Worm (Caenorhabditis elegans): ENCODE data around the gene pqn-89.

Gene pqn-89

ce11 chrIV:6473140-6473539 lies 33.4 kb upstream of the pqn-89 start, which contains the start of gene Y73B6BL.27:
Gene Y73B6BL.27, minus strand, starts transcription at chrIV:6473240.
- no peak for TF ChIP-seq hlh-4 (tag; optimal IDR thresholded peaks at IDR 0.05)
- TF ChIP-seq egl-27 (tag; optimal IDR thresholded peaks at IDR 0.05) = no peak
- no peak for TF ChIP-seq C34B4.2 (tag; optimal IDR thresholded peaks at IDR 0.05)
- TF ChIP-seq nhr-12 (tag; optimal IDR thresholded peaks at IDR 0.05) = no peak
- no peak for TF ChIP-seq nhr-28 (tag; optimal IDR thresholded peaks at IDR 0.05)
- TF ChIP-seq lsy-2 (tag; optimal IDR thresholded peaks at IDR 0.05) = no peak
- TF ChIP-seq sptf-1 (tag; optimal IDR thresholded peaks at IDR 0.05) = no peak
- no peak for TF ChIP-seq tlp-1 (tag; optimal IDR thresholded peaks at IDR 0.05)
- no peak for TF ChIP-seq zag-1 (tag; optimal IDR thresholded peaks at IDR 0.05)
- no peak for TF ChIP-seq rnt-1 (tag; optimal IDR thresholded peaks at IDR 0.05)
- no peak for TF ChIP-seq lin-39 (tag; optimal IDR thresholded peaks at IDR 0.05)

- TF ChIP-seq lin-15B (tag; optimal IDR thresholded peaks at IDR 0.05) = peak; percentile 45
- TF ChIP-seq xbp-1 (tag; optimal IDR thresholded peaks at IDR 0.05) = peak; percentile 2
- TF ChIP-seq tbx-2 (tag; optimal IDR thresholded peaks at IDR 0.05) = peak; percentile 31
- no peak for TF ChIP-seq nhr-19 (GFP tag; conservative IDR thresholded peaks at IDR 0.05)
- TF ChIP-seq ceh-8 (GFP tag; optimal IDR thresholded peaks at IDR 0.05) = no peak
- no peak for TF ChIP-seq Y116A8C.19 (tag; optimal IDR thresholded peaks at IDR 0.05; ENCODE audit: borderline replicate concordance)
- no peak for TF ChIP-seq hlh-17 (GFP tag; optimal IDR thresholded peaks at IDR 0.05; ENCODE audit: borderline replicate concordance)
- no peak; the same call in 1 of the 2 replicates for TF ChIP-seq isw-1 (GFP tag; IDR thresholded peaks at IDR 0.05)
- no peak for TF ChIP-seq pqm-1 (tag; optimal IDR thresholded peaks at IDR 0.05)
- TF ChIP-seq ets-5 (GFP tag; IDR thresholded peaks at IDR 0.05) = no peak
- no peak for TF ChIP-seq aha-1 (tag; optimal IDR thresholded peaks at IDR 0.05)
- no peak for TF ChIP-seq ceh-90 (tag; optimal IDR thresholded peaks at IDR 0.05)
- TF ChIP-seq lir-3 (tag; optimal IDR thresholded peaks at IDR 0.05; ENCODE audit: poor library complexity) = peak; percentile 32
- TF ChIP-seq rnt-1 (tag; optimal IDR thresholded peaks at IDR 0.05) = peak; percentile 35
- TF ChIP-seq blmp-1 (tag; optimal IDR thresholded peaks at IDR 0.05) = peak; percentile 75
- TF ChIP-seq ceh-82 (tag; optimal IDR thresholded peaks at IDR 0.05) = peak in 2 of 3 experiments; percentile 31 to 43
- no peak for TF ChIP-seq nhr-11 (tag; optimal IDR thresholded peaks at IDR 0.05)
- TF ChIP-seq unc-130 (tag; optimal IDR thresholded peaks at IDR 0.05) = no peak
- TF ChIP-seq nhr-76 (tag; optimal IDR thresholded peaks at IDR 0.05) = no peak
- no peak for TF ChIP-seq nhr-28 (tag; optimal IDR thresholded peaks at IDR 0.05)
- no peak for TF ChIP-seq unc-98 (GFP tag; IDR thresholded peaks at IDR 0.05)
- peak; percentile 24 for TF ChIP-seq dsc-1 (tag; optimal IDR thresholded peaks at IDR 0.05)
- TF ChIP-seq sox-4 (tag; optimal IDR thresholded peaks at IDR 0.05) = no peak
- TF ChIP-seq nhr-77 (tag; optimal IDR thresholded peaks at IDR 0.05) = no peak
- no peak for TF ChIP-seq hpl-2 (GFP tag; optimal IDR thresholded peaks at IDR 0.05)
- TF ChIP-seq pag-3 (tag; optimal IDR thresholded peaks at IDR 0.05; ENCODE audit: borderline replicate concordance, insufficient read depth) = no peak
- no peak for TF ChIP-seq elt-3 (tag; optimal IDR thresholded peaks at IDR 0.05)
- TF ChIP-seq efl-1 (optimal IDR thresholded peaks at IDR 0.05) = peak; percentile 59 to 63
- peak; percentile 52 to 53 for TF ChIP-seq efl-1 (GFP tag; optimal IDR thresholded peaks at IDR 0.05 in 1 of 2)
- TF ChIP-seq lin-39 (tag; optimal IDR thresholded peaks at IDR 0.05) = peak; percentile 28
- peak; percentile 22 to 50 (median 27) for TF ChIP-seq dpl-1 (GFP tag; optimal IDR thresholded peaks at IDR 0.05)
- peak; percentile 22 for TF ChIP-seq skn-1 (tag; optimal IDR thresholded peaks at IDR 0.05)
- peak; percentile 49 for TF ChIP-seq swsn-7 (tag; optimal IDR thresholded peaks at IDR 0.05)
- TF ChIP-seq hlh-4 (tag; optimal IDR thresholded peaks at IDR 0.05) = no peak
- no peak for TF ChIP-seq ztf-4 (tag; optimal IDR thresholded peaks at IDR 0.05)
- peak; percentile 71 for TF ChIP-seq snu-23 (GFP tag; optimal IDR thresholded peaks at IDR 0.05)
- no peak for TF ChIP-seq nhr-84 (tag; optimal IDR thresholded peaks at IDR 0.05)
- TF ChIP-seq nhr-20 (tag; optimal IDR thresholded peaks at IDR 0.05) = peak; percentile 43
- no peak for TF ChIP-seq alr-1 (tag; optimal IDR thresholded peaks at IDR 0.05; ENCODE audit: borderline replicate concordance)
- TF ChIP-seq snpc-4 (tag; optimal IDR thresholded peaks at IDR 0.05) = peak; percentile 30
- TF ChIP-seq lin-35 (GFP tag; optimal IDR thresholded peaks at IDR 0.05) = peak; percentile 21 to 52
- peak; percentile 25 for TF ChIP-seq nhr-90 (tag; optimal IDR thresholded peaks at IDR 0.05; ENCODE audit: poor library complexity)
- TF ChIP-seq lin-13 (GFP tag; optimal IDR thresholded peaks at IDR 0.05) = peak; percentile 6
- TF ChIP-seq mep-1 (tag; optimal IDR thresholded peaks at IDR 0.05) = peak; percentile 85
- TF ChIP-seq fos-1 (tag; optimal IDR thresholded peaks at IDR 0.05) = peak; percentile 42
Measured at ce11 chrIV:6474751-6475150, 31.8 kb upstream of the pqn-89 start.

Measured in whole organism, L1 larva.